Fruit fly (Drosophila melanogaster) whole organism, embryonic: ENCODE data around the gene CG33795.

Experiments
- GATAe ChIP-seq: fragments of 200-800 bp; sonication (Bioruptor generic); conservative IDR thresholded peaks from 2 replicates; pipeline ENCODE4 v1.3.6; 2022; ENCODE audit warnings: missing biosample characterization, missing genetic modification characterization
- amos ChIP-seq: fragments of 200-800 bp; sonication (Bioruptor generic); IDR thresholded peaks from 2 replicates; pipeline ENCODE4 v1.3.6; 2022; ENCODE audit warnings: missing biosample characterization, missing genetic modification characterization; ENCODE audit not compliant: partially characterized antibody
- fru ChIP-seq: fragments of >200 bp; optimal IDR thresholded peaks from 2 replicates; lab custom pipeline; 2017
- h ChIP-seq: fragments of >200 bp; optimal IDR thresholded peaks from 2 replicates; lab custom pipeline; 2017
- nerfin-1 ChIP-seq: fragments of 200-800 bp; sonication (Bioruptor generic); optimal IDR thresholded peaks from 3 replicates; lab custom pipeline; 2019; ENCODE audit warnings: missing biosample characterization, mild to moderate bottlenecking, missing genetic modification characterization, moderate library complexity
- prd ChIP-seq, 3 experiments: fragments of >200 bp in 2 of 3; fragments of 200-800 bp in 1 of 3; sonication (Bioruptor generic) in 1 of 3; optimal IDR thresholded peaks in 2 of 3; IDR thresholded peaks in 1 of 3; 2 replicates in 2 of 3; 3 replicates in 1 of 3; pipeline versions ENCODE4 v1.3.6 to Lab custom; 2017 to 2022; ENCODE audit warnings: missing biosample characterization in 1 of 3, missing genetic modification characterization in 1 of 3
- stc ChIP-seq: fragments of 200-800 bp; sonication (Bioruptor generic); IDR thresholded peaks from 2 replicates; pipeline ENCODE4 v1.3.6; 2022; ENCODE audit warnings: missing biosample characterization, missing genetic modification characterization

- TF ChIP-seq nerfin-1 (tag; lab: Kevin White, UChicago) (no peak), fru (no peak), GATAe (GFP tag; lab: Robert Waterston, UW) (no peak), amos (no peak), prd (optimal IDR thresholded peaks at IDR 0.05; lab: Kevin White, UChicago) (no peak), prd (GFP tag; IDR thresholded peaks at IDR 0.05; lab: Robert Waterston, UW) (no peak), h (lab: Kevin White, UChicago) (no peak), stc (GFP tag; lab: Robert Waterston, UW) (no peak)
Measured at dm6 chr3L:16182633-16183462, 11.7 kb upstream of the CG33795 start.
